Fruit fly (Drosophila melanogaster) whole organism, embryonic: ENCODE data around the gene fzo.

Experiments used
- B-H2 ChIP-seq: fragments of 200-800 bp; sonication (Bioruptor generic); optimal IDR thresholded peaks from 2 replicates; lab custom pipeline; 2018; ENCODE audit warnings: missing biosample characterization, mild to moderate bottlenecking, missing genetic modification characterization
- Bgb ChIP-seq: fragments of 200-800 bp; sonication (Bioruptor generic); IDR thresholded peaks from 2 replicates; pipeline ENCODE4 v1.3.6; 2022; ENCODE audit warnings: missing biosample characterization, missing genetic modification characterization; ENCODE audit not compliant: partially characterized antibody
- CG10366 ChIP-seq: fragments of 200-800 bp; sonication (Bioruptor generic); IDR thresholded peaks from 2 replicates; pipeline ENCODE4 v1.3.6; 2022; ENCODE audit warnings: missing biosample characterization, missing genetic modification characterization
- CG11085 ChIP-seq: fragments of 200-800 bp; sonication (Bioruptor generic); IDR thresholded peaks from 2 replicates; pipeline ENCODE4 v1.3.6; 2022; ENCODE audit warnings: missing biosample characterization, missing genetic modification characterization
- CG11723 ChIP-seq: fragments of 200-800 bp; sonication (Bioruptor generic); optimal IDR thresholded peaks from 2 replicates; lab custom pipeline; 2017; ENCODE audit warnings: missing biosample characterization, mild to moderate bottlenecking, missing genetic modification characterization
- CG13624 ChIP-seq: fragments of 200-800 bp; sonication (Bioruptor generic); optimal IDR thresholded peaks from 2 replicates; lab custom pipeline; 2016; ENCODE audit warnings: missing biosample characterization, missing genetic modification characterization
- CG1602 ChIP-seq: fragments of 200-800 bp; sonication (Bioruptor generic); optimal IDR thresholded peaks from 3 replicates; lab custom pipeline; 2016; ENCODE audit warnings: missing biosample characterization, missing genetic modification characterization
- CG16815 ChIP-seq: fragments of 200-800 bp; sonication (Bioruptor generic); optimal IDR thresholded peaks from 3 replicates; lab custom pipeline; 2017; ENCODE audit warnings: missing biosample characterization, mild to moderate bottlenecking, missing genetic modification characterization
- CG18476 ChIP-seq: fragments of 200-800 bp; sonication (Bioruptor generic); optimal IDR thresholded peaks from 2 replicates; lab custom pipeline; 2016; ENCODE audit warnings: missing biosample characterization, mild to moderate bottlenecking, missing genetic modification characterization
- CG2199 ChIP-seq: fragments of 200-800 bp; sonication (Bioruptor generic); IDR thresholded peaks from 3 replicates; pipeline ENCODE4 v1.3.6; 2022; ENCODE audit warnings: missing biosample characterization, missing genetic modification characterization
- CG2889 ChIP-seq: fragments of 200-800 bp; sonication (Bioruptor generic); IDR thresholded peaks from 3 replicates; pipeline ENCODE4 v1.3.6; 2022; ENCODE audit warnings: missing biosample characterization, missing genetic modification characterization
- CG43689 ChIP-seq: fragments of 200-800 bp; sonication (Bioruptor generic); IDR thresholded peaks from 2 replicates; pipeline ENCODE4 v1.3.6; 2022; ENCODE audit warnings: missing biosample characterization, missing genetic modification characterization
- CG4404 ChIP-seq: fragments of 200-800 bp; sonication (Bioruptor generic); IDR thresholded peaks from 2 replicates; pipeline ENCODE4 v1.3.6; 2022; ENCODE audit warnings: missing biosample characterization, missing genetic modification characterization
- CG4617 ChIP-seq: fragments of 200-800 bp; sonication (Bioruptor generic); optimal IDR thresholded peaks from 3 replicates; lab custom pipeline; 2016; ENCODE audit warnings: missing biosample characterization, missing genetic modification characterization, borderline replicate concordance
- CG6765 ChIP-seq: fragments of 200-800 bp; sonication (Bioruptor generic); optimal IDR thresholded peaks from 3 replicates; lab custom pipeline; 2017; ENCODE audit warnings: missing biosample characterization, mild to moderate bottlenecking, missing genetic modification characterization
- CkIIα-i1 ChIP-seq: fragments of 200-800 bp; sonication (Bioruptor generic); IDR thresholded peaks from 2 replicates; pipeline ENCODE4 v1.3.6; 2022; ENCODE audit warnings: missing biosample characterization, missing genetic modification characterization
- D ChIP-seq, 2 experiments: fragments of 200-800 bp in 1 of 2; fragments of >200 bp in 1 of 2; sonication (Bioruptor generic) in 1 of 2; optimal IDR thresholded peaks; 2 replicates in 1 of 2; 3 replicates in 1 of 2; lab custom pipeline; 2017; ENCODE audit warnings: mild to moderate bottlenecking in 1 of 2, missing biosample characterization in 1 of 2, missing genetic modification characterization in 1 of 2, missing genetic modification reagents in 1 of 2
- Dek ChIP-seq: fragments of 200-800 bp; sonication (Bioruptor generic); optimal IDR thresholded peaks from 3 replicates; lab custom pipeline; 2019; ENCODE audit warnings: missing biosample characterization, mild to moderate bottlenecking, missing genetic modification characterization, moderate library complexity
- Hr39 ChIP-seq: fragments of >200 bp; optimal IDR thresholded peaks from 2 replicates; lab custom pipeline; 2017
- Hr78 ChIP-seq, 2 experiments: fragments of 200-800 bp in 1 of 2; fragments of >200 bp in 1 of 2; sonication (Bioruptor generic) in 1 of 2; optimal IDR thresholded peaks; 2 replicates each; lab custom pipeline; 2017 to 2019; ENCODE audit warnings: missing biosample characterization in 2 of 2, missing genetic modification characterization in 2 of 2, mild to moderate bottlenecking in 1 of 2, moderate library complexity in 1 of 2
- Jarid2 ChIP-seq: fragments of 200-800 bp; sonication (Bioruptor generic); optimal IDR thresholded peaks from 3 replicates; lab custom pipeline; 2017; ENCODE audit warnings: mild to moderate bottlenecking, missing biosample characterization, missing genetic modification reagents, missing genetic modification characterization
- Tbp ChIP-seq: fragments of >200 bp; optimal IDR thresholded peaks from 2 replicates; lab custom pipeline; 2018; ENCODE audit warnings: missing biosample characterization, missing genetic modification characterization
- Xbp1 ChIP-seq: fragments of 200-800 bp; sonication (Bioruptor generic); optimal IDR thresholded peaks from 3 replicates; lab custom pipeline; 2016; ENCODE audit warnings: missing biosample characterization, mild to moderate bottlenecking, missing genetic modification characterization
- Xrp1 ChIP-seq: fragments of 200-800 bp; sonication (Bioruptor generic); IDR thresholded peaks from 2 replicates; pipeline ENCODE4 v1.3.6; 2022; ENCODE audit warnings: missing biosample characterization, missing genetic modification characterization
- ash1 ChIP-seq: fragments of 200-800 bp; sonication (Bioruptor generic); optimal IDR thresholded peaks from 2 replicates; lab custom pipeline; 2018; ENCODE audit warnings: missing biosample characterization, mild to moderate bottlenecking, missing genetic modification characterization
- bbx ChIP-seq: fragments of 200-800 bp; sonication (Bioruptor generic); IDR thresholded peaks from 2 replicates; pipeline ENCODE4 v1.3.6; 2022; ENCODE audit warnings: missing biosample characterization, missing genetic modification characterization; ENCODE audit not compliant: partially characterized antibody
- crp ChIP-seq, 2 experiments: fragments of 200-800 bp; sonication (Bioruptor generic); optimal IDR thresholded peaks; 2 replicates in 1 of 2; 3 replicates in 1 of 2; lab custom pipeline; 2017; ENCODE audit warnings: missing biosample characterization in 2 of 2, missing genetic modification characterization in 2 of 2, mild to moderate bottlenecking in 1 of 2, moderate library complexity in 1 of 2
- dmrt99B ChIP-seq: fragments of 200-800 bp; sonication (Bioruptor generic); optimal IDR thresholded peaks from 2 replicates; lab custom pipeline; 2018; ENCODE audit warnings: missing biosample characterization, mild to moderate bottlenecking, missing genetic modification characterization, moderate library complexity
- ewg ChIP-seq: fragments of 200-800 bp; sonication (Bioruptor generic); optimal IDR thresholded peaks from 3 replicates; lab custom pipeline; 2017; ENCODE audit warnings: mild to moderate bottlenecking, missing biosample characterization, missing genetic modification reagents, missing genetic modification characterization
- exex ChIP-seq: fragments of 200-800 bp; sonication (Bioruptor generic); optimal IDR thresholded peaks from 4 replicates; lab custom pipeline; 2018; ENCODE audit warnings: missing biosample characterization, mild to moderate bottlenecking, missing genetic modification characterization, moderate library complexity
- eyg ChIP-seq: fragments of 200-800 bp; sonication (Bioruptor generic); optimal IDR thresholded peaks from 3 replicates; lab custom pipeline; 2016; ENCODE audit warnings: missing biosample characterization, missing genetic modification characterization
- gsb ChIP-seq: fragments of 200-800 bp; sonication (Bioruptor generic); IDR thresholded peaks from 2 replicates; pipeline ENCODE4 v1.3.6; 2022; ENCODE audit warnings: missing biosample characterization, missing genetic modification characterization
- inv ChIP-seq: fragments of 200-800 bp; sonication (Bioruptor generic); IDR thresholded peaks from 2 replicates; pipeline ENCODE4 v1.3.6; 2022; ENCODE audit warnings: missing biosample characterization, missing genetic modification characterization; ENCODE audit not compliant: partially characterized antibody
- lbe ChIP-seq: fragments of 200-800 bp; sonication (Bioruptor generic); optimal IDR thresholded peaks from 2 replicates; lab custom pipeline; 2016; ENCODE audit warnings: missing biosample characterization, mild to moderate bottlenecking, missing genetic modification characterization
- nerfin-1 ChIP-seq: fragments of 200-800 bp; sonication (Bioruptor generic); optimal IDR thresholded peaks from 3 replicates; lab custom pipeline; 2019; ENCODE audit warnings: missing biosample characterization, mild to moderate bottlenecking, missing genetic modification characterization, moderate library complexity
- org-1 ChIP-seq: fragments of 200-800 bp; sonication (Bioruptor generic); optimal IDR thresholded peaks from 2 replicates; lab custom pipeline; 2017; ENCODE audit warnings: missing biosample characterization, missing genetic modification characterization
- pan ChIP-seq, 4 experiments: fragments of >200 bp in 3 of 4; fragments of 200-800 bp in 1 of 4; sonication (Bioruptor generic) in 1 of 4; optimal IDR thresholded peaks in 3 of 4; IDR thresholded peaks in 1 of 4; 2 replicates each; pipeline versions ENCODE4 v1.3.6 to Lab custom; 2017 to 2022; ENCODE audit warnings: missing biosample characterization in 2 of 4, missing genetic modification characterization in 2 of 4, mixed read lengths in 1 of 4
- pb ChIP-seq: fragments of 200-800 bp; sonication (Bioruptor generic); optimal IDR thresholded peaks from 3 replicates; lab custom pipeline; 2016; ENCODE audit warnings: missing biosample characterization, missing genetic modification characterization
- repo ChIP-seq: fragments of 200-800 bp; sonication (Bioruptor generic); optimal IDR thresholded peaks from 2 replicates; lab custom pipeline; 2016; ENCODE audit warnings: missing biosample characterization, missing genetic modification characterization
- so ChIP-seq: fragments of 200-800 bp; sonication (Bioruptor generic); IDR thresholded peaks from 3 replicates; pipeline ENCODE4 v1.3.6; 2022; ENCODE audit warnings: missing biosample characterization, missing genetic modification characterization
- stc ChIP-seq: fragments of 200-800 bp; sonication (Bioruptor generic); IDR thresholded peaks from 2 replicates; pipeline ENCODE4 v1.3.6; 2022; ENCODE audit warnings: missing biosample characterization, missing genetic modification characterization
- tio ChIP-seq: fragments of 200-800 bp; sonication (Bioruptor generic); optimal IDR thresholded peaks from 2 replicates; lab custom pipeline; 2017; ENCODE audit warnings: missing biosample characterization, missing genetic modification characterization, inconsistent platforms
- ttk ChIP-seq: fragments of 200-800 bp; sonication (Bioruptor generic); IDR thresholded peaks from 2 replicates; pipeline ENCODE4 v2.1.2; 2022; ENCODE audit warnings: missing biosample characterization, missing genetic modification characterization
- usp ChIP-seq: fragments of >200 bp; optimal IDR thresholded peaks from 2 replicates; lab custom pipeline; 2017; ENCODE audit warnings: missing biosample characterization, missing genetic modification characterization
- vnd ChIP-seq: fragments of 200-800 bp; sonication (Bioruptor generic); IDR thresholded peaks from 3 replicates; pipeline ENCODE4 v1.3.6; 2022; ENCODE audit warnings: missing biosample characterization, missing genetic modification characterization; ENCODE audit not compliant: partially characterized antibody
- zen ChIP-seq: fragments of 200-800 bp; sonication (Bioruptor generic); optimal IDR thresholded peaks from 3 replicates; lab custom pipeline; 2018; ENCODE audit warnings: missing biosample characterization, mild to moderate bottlenecking, missing genetic modification characterization, moderate library complexity

Gene fzo

DNA sequence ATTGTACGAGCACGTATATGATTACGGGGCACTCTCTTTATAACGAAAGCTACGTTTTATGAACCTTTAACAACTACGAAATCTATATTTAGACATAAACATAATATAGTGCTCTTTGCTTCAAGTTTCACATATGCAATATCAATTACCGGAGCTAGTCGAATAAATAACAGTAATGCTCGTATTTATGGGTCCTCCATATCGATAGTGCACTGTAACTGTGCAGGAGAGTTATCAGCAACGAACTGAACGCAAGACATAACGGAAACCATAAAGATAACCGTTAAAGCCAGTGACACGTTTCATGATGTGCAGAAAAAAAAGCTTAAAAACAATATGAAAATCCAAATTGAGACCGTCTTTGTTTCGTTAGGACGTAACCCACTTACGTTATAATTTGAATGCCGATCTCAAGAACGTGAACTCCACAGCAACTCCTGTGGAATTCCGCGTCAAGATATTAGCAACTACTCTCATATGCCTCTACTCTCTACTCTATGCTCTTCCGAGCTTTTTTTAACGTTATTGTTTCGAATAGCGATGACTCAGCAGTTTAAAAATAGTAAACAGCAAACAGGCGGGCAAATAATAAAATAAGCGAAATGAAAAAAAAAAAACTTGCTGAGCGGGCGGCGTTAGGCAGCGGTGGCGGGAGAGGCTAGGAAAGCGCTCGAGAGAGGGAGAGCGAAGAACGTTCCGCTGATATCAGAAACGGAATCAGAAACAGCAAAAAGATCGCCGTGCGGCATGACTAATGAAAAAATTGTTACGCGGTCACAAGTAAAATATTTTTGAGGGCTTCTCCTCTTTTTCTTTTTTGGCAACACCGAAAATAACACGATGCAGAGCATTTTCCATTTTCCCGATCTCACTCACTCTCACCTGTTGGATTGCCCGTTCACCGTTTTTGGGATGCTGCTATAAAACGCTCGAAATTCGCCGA, 13.6 kb downstream of the fzo start (continued):
- TF ChIP-seq Hr39 (no peak), dmrt99B (peak; percentile 78), CG4617 (GFP tag; lab: Kevin White, UChicago) (peak; percentile 35), pb (GFP tag; lab: Kevin White, UChicago) (peak; percentile 55), inv (GFP tag; lab: Robert Waterston, UW) (no peak), CG2199 (0 out of 3 replicates have a peak, but pooled peaks have one; percentile 10), Bgb (GFP tag; lab: Robert Waterston, UW) (peak; percentile 13; the same call in 1 of the 2 replicates), org-1 (peak; percentile 64), crp (GFP tag; optimal IDR thresholded peaks at IDR 0.05; lab: Kevin White, UChicago) (no peak), lbe (GFP tag; lab: Kevin White, UChicago) (peak; percentile 90), ttk (peak; percentile 56), eyg (GFP tag; lab: Kevin White, UChicago) (no peak), zen (tag; lab: Kevin White, UChicago) (peak; percentile 63), Tbp (GFP tag; lab: Kevin White, UChicago) (no peak), tio (GFP tag; lab: Kevin White, UChicago) (peak; percentile 63), stc (GFP tag; lab: Robert Waterston, UW) (peak; percentile 76), Jarid2 (no peak), Xrp1 (GFP tag; lab: Robert Waterston, UW) (peak; percentile 73), Xbp1 (GFP tag; lab: Kevin White, UChicago) (peak; percentile 79), CG11085 (GFP tag; lab: Robert Waterston, UW) (peak; percentile 52; the same call in 1 of the 2 replicates), CG18476 (GFP tag; lab: Kevin White, UChicago) (peak; percentile 48), ash1 (peak; percentile 1), CG1602 (peak; percentile 56), CG10366 (GFP tag; lab: Robert Waterston, UW) (peak; percentile 75), CG16815 (GFP tag; lab: Kevin White, UChicago) (peak; percentile 39), usp (GFP tag; lab: Kevin White, UChicago) (no peak), vnd (no peak), CG2889 (GFP tag; lab: Robert Waterston, UW) (no peak), exex (peak; percentile 43), gsb (GFP tag; lab: Robert Waterston, UW) (peak; percentile 40; the same call in 1 of the 2 replicates), bbx (GFP tag; lab: Robert Waterston, UW) (no peak), ewg (GFP tag; lab: Kevin White, UChicago) (peak; percentile 59), Hr78 (GFP tag; optimal IDR thresholded peaks at IDR 0.05; lab: Kevin White, UChicago) (peak in 1 of 2 experiments; percentile 57), B-H2 (GFP tag; lab: Kevin White, UChicago) (peak; percentile 68), Dek (peak; percentile 71), D (optimal IDR thresholded peaks at IDR 0.05; lab: Kevin White, UChicago) (no peak), D (GFP tag; optimal IDR thresholded peaks at IDR 0.05; lab: Kevin White, UChicago) (peak; percentile 34), CG13624 (peak; percentile 60), nerfin-1 (peak; percentile 53), CG4404 (peak; percentile 49; the same call in 1 of the 2 replicates), so (GFP tag; lab: Robert Waterston, UW) (peak; percentile 64; the same call in 1 of the 3 replicates), CG43689 (GFP tag; lab: Robert Waterston, UW) (0 out of 2 replicates have a peak, but pooled peaks have one; percentile 36), CkIIα-i1 (no peak), pan (optimal IDR thresholded peaks at IDR 0.05; lab: Kevin White, UChicago) (no peak), pan (GFP tag; optimal IDR thresholded peaks at IDR 0.05 in 1 of 2, IDR thresholded peaks at IDR 0.05 in 1 of 2) (peak in 1 of 2 experiments; percentile 74), CG6765 (GFP tag; lab: Kevin White, UChicago) (peak; percentile 60), repo (peak; percentile 34), CG11723 (GFP tag; lab: Kevin White, UChicago) (peak; percentile 30)
